Fruit fly (Drosophila melanogaster) whole organism, embryonic: ENCODE data around the gene CG43156.
A peak's percentile ranks its signal among the peaks of the same experiment; 100 is the strongest.

Experiments used
- Adf1 ChIP-seq: fragments of 200-800 bp; sonication (Bioruptor generic); IDR thresholded peaks from 2 replicates; pipeline ENCODE4 v1.3.6; 2022; ENCODE audit warnings: missing biosample characterization, missing genetic modification characterization
- Antp ChIP-seq: fragments of 200-800 bp; sonication (Bioruptor generic); optimal IDR thresholded peaks from 3 replicates; lab custom pipeline; 2016; ENCODE audit warnings: missing biosample characterization, missing genetic modification characterization
- B-H1 ChIP-seq: fragments of 200-800 bp; sonication (Bioruptor generic); IDR thresholded peaks from 3 replicates; pipeline ENCODE4 v1.3.6; 2022; ENCODE audit warnings: missing biosample characterization, missing genetic modification characterization
- Bdp1 ChIP-seq: fragments of 200-800 bp; sonication (Bioruptor generic); optimal IDR thresholded peaks from 3 replicates; lab custom pipeline; 2016; ENCODE audit warnings: missing biosample characterization, missing genetic modification characterization
- CG10431 ChIP-seq: fragments of 200-800 bp; sonication (Bioruptor generic); optimal IDR thresholded peaks from 3 replicates; lab custom pipeline; 2018; ENCODE audit warnings: missing biosample characterization, mild to moderate bottlenecking, missing genetic modification characterization
- CG10565 ChIP-seq: fragments of 200-800 bp; sonication (Bioruptor generic); optimal IDR thresholded peaks from 3 replicates; lab custom pipeline; 2016; ENCODE audit warnings: missing biosample characterization, mild to moderate bottlenecking, missing genetic modification characterization
- CG15011 ChIP-seq: fragments of 200-800 bp; sonication (Bioruptor generic); optimal IDR thresholded peaks from 3 replicates; lab custom pipeline; 2018; ENCODE audit warnings: missing biosample characterization, mild to moderate bottlenecking, missing genetic modification characterization
- CG1603 ChIP-seq: fragments of 200-800 bp; sonication (Bioruptor generic); optimal IDR thresholded peaks from 2 replicates; lab custom pipeline; 2019; ENCODE audit warnings: missing biosample characterization, mild to moderate bottlenecking, missing genetic modification characterization, moderate library complexity
- CG17829 ChIP-seq: fragments of 200-800 bp; optimal IDR thresholded peaks from 2 replicates; lab custom pipeline; 2019; ENCODE audit warnings: missing biosample characterization, mild to moderate bottlenecking, missing genetic modification characterization, moderate library complexity
- CG2875 ChIP-seq: fragments of 200-800 bp; sonication (Bioruptor generic); optimal IDR thresholded peaks from 2 replicates; lab custom pipeline; 2017; ENCODE audit warnings: missing biosample characterization, mild to moderate bottlenecking, missing genetic modification characterization, missing genetic modification reagents
- CG31388 ChIP-seq: fragments of 200-800 bp; sonication (Bioruptor generic); optimal IDR thresholded peaks from 2 replicates; lab custom pipeline; 2016; ENCODE audit warnings: missing biosample characterization, missing genetic modification characterization
- CG5245 ChIP-seq: fragments of 200-800 bp; sonication (Bioruptor generic); optimal IDR thresholded peaks from 3 replicates; lab custom pipeline; 2016; ENCODE audit warnings: missing biosample characterization, missing genetic modification characterization
- CG5953 ChIP-seq: fragments of 200-800 bp; sonication (Bioruptor generic); IDR thresholded peaks from 2 replicates; pipeline ENCODE4 v1.3.6; 2022; ENCODE audit warnings: missing biosample characterization, missing genetic modification characterization
- CG6175 ChIP-seq: fragments of 200-800 bp; sonication (Bioruptor generic); IDR thresholded peaks from 3 replicates; pipeline ENCODE4 v1.3.6; 2022; ENCODE audit warnings: missing biosample characterization, missing genetic modification characterization
- CG6272 ChIP-seq: fragments of 200-800 bp; sonication (Bioruptor generic); IDR thresholded peaks from 2 replicates; pipeline ENCODE4 v1.3.6; 2022; ENCODE audit warnings: missing biosample characterization, missing genetic modification characterization
- D19A ChIP-seq: fragments of 200-800 bp; optimal IDR thresholded peaks from 3 replicates; lab custom pipeline; 2019; ENCODE audit warnings: missing biosample characterization, mild to moderate bottlenecking, missing genetic modification characterization, moderate library complexity
- Deaf1 ChIP-seq: fragments of 200-800 bp; optimal IDR thresholded peaks from 3 replicates; lab custom pipeline; 2019; ENCODE audit warnings: missing biosample characterization, mild to moderate bottlenecking, missing genetic modification characterization, moderate library complexity
- Dip2 ChIP-seq: fragments of 200-800 bp; sonication (Bioruptor generic); IDR thresholded peaks from 2 replicates; pipeline ENCODE4 v1.3.6; 2022; ENCODE audit warnings: missing biosample characterization, missing genetic modification characterization
- Dp ChIP-seq: fragments of 200-800 bp; sonication (Bioruptor generic); optimal IDR thresholded peaks from 2 replicates; lab custom pipeline; 2018; ENCODE audit warnings: missing biosample characterization, mild to moderate bottlenecking, missing genetic modification characterization, moderate library complexity
- Drgx ChIP-seq: fragments of 200-800 bp; sonication (Bioruptor generic); IDR thresholded peaks from 2 replicates; pipeline ENCODE4 v1.3.6; 2022; ENCODE audit warnings: missing biosample characterization, missing genetic modification characterization
- Gsc ChIP-seq: fragments of 200-800 bp; sonication (Bioruptor generic); IDR thresholded peaks from 2 replicates; pipeline ENCODE4 v1.3.6; 2022; ENCODE audit warnings: missing biosample characterization, missing genetic modification characterization
- Hey ChIP-seq: fragments of 200-800 bp; sonication (Bioruptor generic); optimal IDR thresholded peaks from 3 replicates; lab custom pipeline; 2018; ENCODE audit warnings: missing biosample characterization, mild to moderate bottlenecking, missing genetic modification characterization
- Hmr ChIP-seq: fragments of 200-800 bp; sonication (Bioruptor generic); optimal IDR thresholded peaks from 3 replicates; lab custom pipeline; 2017; ENCODE audit warnings: mild to moderate bottlenecking, missing biosample characterization, missing genetic modification reagents, missing genetic modification characterization
- Lpt ChIP-seq: fragments of >200 bp; optimal IDR thresholded peaks from 2 replicates; lab custom pipeline; 2018; ENCODE audit warnings: missing biosample characterization, missing genetic modification characterization
- Myb ChIP-seq: fragments of 200-800 bp; sonication (Bioruptor generic); optimal IDR thresholded peaks from 2 replicates; lab custom pipeline; 2016; ENCODE audit warnings: missing biosample characterization, missing genetic modification characterization
- Tbp ChIP-seq: fragments of >200 bp; optimal IDR thresholded peaks from 2 replicates; lab custom pipeline; 2018; ENCODE audit warnings: missing biosample characterization, missing genetic modification characterization
- bsh ChIP-seq, 2 experiments: fragments of 200-800 bp; sonication (Bioruptor generic); optimal IDR thresholded peaks; 2 replicates each; lab custom pipeline; 2017 to 2018; ENCODE audit warnings: mild to moderate bottlenecking in 2 of 2, missing biosample characterization in 2 of 2, missing genetic modification characterization in 2 of 2, moderate library complexity in 1 of 2
- chif ChIP-seq, 2 experiments: fragments of 200-800 bp; sonication (Bioruptor generic); optimal IDR thresholded peaks; 3 replicates each; lab custom pipeline; 2016; ENCODE audit warnings: missing biosample characterization in 2 of 2, missing genetic modification characterization in 2 of 2
- crc ChIP-seq: fragments of 200-800 bp; sonication (Bioruptor generic); optimal IDR thresholded peaks from 2 replicates; lab custom pipeline; 2016; ENCODE audit warnings: missing biosample characterization, missing genetic modification characterization
- cwo ChIP-seq: fragments of 200-800 bp; sonication (Bioruptor generic); optimal IDR thresholded peaks from 3 replicates; lab custom pipeline; 2017; ENCODE audit warnings: missing biosample characterization, missing genetic modification characterization, mild to moderate bottlenecking, moderate library complexity, missing genetic modification reagents
- disco-r ChIP-seq: fragments of 200-800 bp; sonication (Bioruptor generic); optimal IDR thresholded peaks from 2 replicates; lab custom pipeline; 2016; ENCODE audit warnings: missing biosample characterization, missing genetic modification characterization
- dmrt99B ChIP-seq: fragments of 200-800 bp; sonication (Bioruptor generic); optimal IDR thresholded peaks from 2 replicates; lab custom pipeline; 2018; ENCODE audit warnings: missing biosample characterization, mild to moderate bottlenecking, missing genetic modification characterization, moderate library complexity
- ems ChIP-seq: fragments of 200-800 bp; sonication (Bioruptor generic); optimal IDR thresholded peaks from 3 replicates; lab custom pipeline; 2016; ENCODE audit warnings: missing biosample characterization, missing genetic modification characterization
- fd96Cb ChIP-seq: fragments of 200-800 bp; sonication (Bioruptor generic); optimal IDR thresholded peaks from 2 replicates; lab custom pipeline; 2018; ENCODE audit warnings: missing biosample characterization, mild to moderate bottlenecking, missing genetic modification characterization, moderate library complexity
- fu2 ChIP-seq: fragments of 200-800 bp; sonication (Bioruptor generic); optimal IDR thresholded peaks from 2 replicates; lab custom pipeline; 2016; ENCODE audit warnings: missing biosample characterization, missing genetic modification characterization
- gem ChIP-seq: fragments of 200-800 bp; sonication (Bioruptor generic); optimal IDR thresholded peaks from 2 replicates; lab custom pipeline; 2019; ENCODE audit warnings: missing biosample characterization, mild to moderate bottlenecking, missing genetic modification characterization, moderate library complexity
- grn ChIP-seq: fragments of 200-800 bp; sonication (Bioruptor generic); optimal IDR thresholded peaks from 3 replicates; lab custom pipeline; 2017; ENCODE audit warnings: missing biosample characterization, missing genetic modification characterization
- hth ChIP-seq: fragments of >200 bp; optimal IDR thresholded peaks from 2 replicates; lab custom pipeline; 2017; ENCODE audit warnings: inconsistent platforms
- kah ChIP-seq: fragments of 200-800 bp; sonication (Bioruptor generic); optimal IDR thresholded peaks from 2 replicates; lab custom pipeline; 2018; ENCODE audit warnings: missing biosample characterization, mild to moderate bottlenecking, missing genetic modification characterization
- kni ChIP-seq: fragments of 200-800 bp; sonication (Bioruptor generic); optimal IDR thresholded peaks from 3 replicates; lab custom pipeline; 2017; ENCODE audit warnings: mild to moderate bottlenecking, missing biosample characterization, missing genetic modification reagents, missing genetic modification characterization
- mam ChIP-seq: fragments of 200-800 bp; sonication (Bioruptor generic); optimal IDR thresholded peaks from 3 replicates; lab custom pipeline; 2016; ENCODE audit warnings: missing biosample characterization, missing genetic modification characterization
- nmo ChIP-seq: fragments of 200-800 bp; sonication (Bioruptor generic); optimal IDR thresholded peaks from 2 replicates; lab custom pipeline; 2018; ENCODE audit warnings: missing biosample characterization, mild to moderate bottlenecking, missing genetic modification characterization, moderate library complexity
- pfk ChIP-seq: fragments of 200-800 bp; sonication (Bioruptor generic); optimal IDR thresholded peaks from 2 replicates; lab custom pipeline; 2018; ENCODE audit warnings: missing biosample characterization, mild to moderate bottlenecking, missing genetic modification characterization, moderate library complexity
- repo ChIP-seq: fragments of 200-800 bp; sonication (Bioruptor generic); optimal IDR thresholded peaks from 2 replicates; lab custom pipeline; 2016; ENCODE audit warnings: missing biosample characterization, missing genetic modification characterization
- sim ChIP-seq: fragments of 200-800 bp; sonication (Bioruptor generic); IDR thresholded peaks from 2 replicates; pipeline ENCODE4 v1.3.6; 2022; ENCODE audit warnings: missing biosample characterization, missing genetic modification characterization
- ssp ChIP-seq: fragments of 200-800 bp; sonication (Bioruptor generic); IDR thresholded peaks from 2 replicates; pipeline ENCODE4 v1.3.6; 2022; ENCODE audit warnings: missing biosample characterization, missing genetic modification characterization
- stwl ChIP-seq: fragments of 200-800 bp; sonication (Bioruptor generic); optimal IDR thresholded peaks from 3 replicates; lab custom pipeline; 2018; ENCODE audit warnings: missing biosample characterization, mild to moderate bottlenecking, missing genetic modification characterization, moderate library complexity
- tup ChIP-seq: fragments of 200-800 bp; sonication (Bioruptor generic); optimal IDR thresholded peaks from 2 replicates; lab custom pipeline; 2016; ENCODE audit warnings: missing biosample characterization, mild to moderate bottlenecking, missing genetic modification characterization, moderate library complexity
- unc-4 ChIP-seq: fragments of 200-800 bp; sonication (Bioruptor generic); IDR thresholded peaks from 2 replicates; pipeline ENCODE4 v1.3.6; 2022; ENCODE audit warnings: missing biosample characterization, missing genetic modification characterization; ENCODE audit not compliant: partially characterized antibody

The CG43156 gene

dm6 chrX:11857522-11858438 is 48.9 kb downstream of the CG43156 start (continued):
- TF ChIP-seq cwo (GFP tag; lab: Kevin White, UChicago), result peak; percentile 46
- TF ChIP-seq CG15011 (GFP tag; lab: Kevin White, UChicago), result peak; percentile 14
- peak; percentile 65 for TF ChIP-seq CG5245 (GFP tag; lab: Kevin White, UChicago)
- TF ChIP-seq CG1603, result peak; percentile 67
- TF ChIP-seq chif (GFP tag; optimal IDR thresholded peaks at IDR 0.05; lab: Kevin White, UChicago), result peak; percentile 39 to 57
- TF ChIP-seq kni, result no peak
- peak; percentile 27; the same call in 1 of the 3 replicates for TF ChIP-seq CG6175 (GFP tag; lab: Robert Waterston, UW)
- TF ChIP-seq CG17829, result peak; percentile 93
- no peak for TF ChIP-seq Myb
- no peak; the same call in 1 of the 2 replicates for TF ChIP-seq Gsc (GFP tag; lab: Robert Waterston, UW)
- TF ChIP-seq crc, result peak; percentile 78
- TF ChIP-seq Lpt (GFP tag; lab: Kevin White, UChicago), result no peak
- no peak for TF ChIP-seq pfk
- peak; percentile 27 for TF ChIP-seq CG31388 (GFP tag; lab: Kevin White, UChicago)
- peak; percentile 40 for TF ChIP-seq ems
- peak; percentile 78 for TF ChIP-seq mam (GFP tag; lab: Kevin White, UChicago)
- TF ChIP-seq CG6272 (GFP tag; lab: Robert Waterston, UW), result peak; percentile 74
- peak; percentile 22 for TF ChIP-seq grn (GFP tag; lab: Kevin White, UChicago)
- no peak for TF ChIP-seq CG10431 (GFP tag; lab: Kevin White, UChicago)
- peak; percentile 52 for TF ChIP-seq disco-r (GFP tag; lab: Kevin White, UChicago)
- TF ChIP-seq Adf1 (GFP tag; lab: Robert Waterston, UW), result no peak
- peak; percentile 85 for TF ChIP-seq gem
- TF ChIP-seq sim (GFP tag; lab: Robert Waterston, UW), result peak; percentile 83
- no peak for TF ChIP-seq Hey (tag; lab: Kevin White, UChicago)
- TF ChIP-seq Bdp1 (GFP tag; lab: Kevin White, UChicago), result peak; percentile 32
- TF ChIP-seq tup (GFP tag; lab: Kevin White, UChicago), result no peak
- TF ChIP-seq CG10565 (GFP tag; lab: Kevin White, UChicago), result no peak
- TF ChIP-seq Dp, result no peak
- peak; percentile 63 for TF ChIP-seq fd96Cb (tag; lab: Kevin White, UChicago)
- TF ChIP-seq Drgx (GFP tag; lab: Robert Waterston, UW), result peak; percentile 96
- TF ChIP-seq CG5953 (GFP tag; lab: Robert Waterston, UW), result no peak
- TF ChIP-seq kah (GFP tag; lab: Kevin White, UChicago), result peak; percentile 49
- TF ChIP-seq stwl (tag; lab: Kevin White, UChicago), result no peak
- no peak for TF ChIP-seq Deaf1 (tag; lab: Kevin White, UChicago)
- TF ChIP-seq Dip2 (GFP tag; lab: Robert Waterston, UW), result no peak
- peak; percentile 64 for TF ChIP-seq Antp
- no peak for TF ChIP-seq hth (lab: Kevin White, UChicago)
- TF ChIP-seq repo, result no peak
- TF ChIP-seq Tbp (GFP tag; lab: Kevin White, UChicago), result no peak
- peak; percentile 82; the same call in 2 of the 3 replicates for TF ChIP-seq B-H1 (GFP tag; lab: Robert Waterston, UW)
- no peak for TF ChIP-seq unc-4 (GFP tag; lab: Robert Waterston, UW)
- TF ChIP-seq D19A (tag; lab: Kevin White, UChicago), result no peak
- TF ChIP-seq Hmr, result peak; percentile 40
- TF ChIP-seq dmrt99B (tag; lab: Kevin White, UChicago), result peak; percentile 93
- TF ChIP-seq nmo, result peak; percentile 90
- peak; percentile 48 for TF ChIP-seq CG2875 (GFP tag; lab: Kevin White, UChicago)
- no peak for TF ChIP-seq fu2 (GFP tag; lab: Kevin White, UChicago)
- TF ChIP-seq bsh (GFP tag; optimal IDR thresholded peaks at IDR 0.05; lab: Kevin White, UChicago), result peak; percentile 66 to 85
- TF ChIP-seq ssp, result peak; percentile 62
